Fruit fly (Drosophila melanogaster) whole organism, embryonic: ENCODE measurements around the gene holn1.

Experiments
- Abd-B ChIP-seq: fragments of 200-800 bp; sonication (Bioruptor generic); optimal IDR thresholded peaks from 2 replicates; lab custom pipeline; 2018; ENCODE audit warnings: missing biosample characterization, mild to moderate bottlenecking, missing genetic modification characterization, moderate library complexity
- Asciz ChIP-seq: fragments of 200-800 bp; sonication (Bioruptor generic); optimal IDR thresholded peaks from 2 replicates; lab custom pipeline; 2017; ENCODE audit warnings: missing biosample characterization, mild to moderate bottlenecking, missing genetic modification characterization, missing genetic modification reagents
- CG10209 ChIP-seq: fragments of 200-800 bp; sonication (Bioruptor generic); optimal IDR thresholded peaks from 3 replicates; lab custom pipeline; 2017; ENCODE audit warnings: missing biosample characterization, mild to moderate bottlenecking, missing genetic modification characterization, missing genetic modification reagents
- CG10321 ChIP-seq: fragments of 200-800 bp; sonication (Bioruptor generic); IDR thresholded peaks from 2 replicates; pipeline ENCODE4 v1.3.6; 2022; ENCODE audit warnings: missing biosample characterization, missing genetic modification characterization
- CG11398 ChIP-seq: fragments of 200-800 bp; sonication (Bioruptor generic); optimal IDR thresholded peaks from 2 replicates; lab custom pipeline; 2016; ENCODE audit warnings: missing biosample characterization, missing genetic modification characterization
- CG12769 ChIP-seq: fragments of 200-800 bp; sonication (Bioruptor generic); optimal IDR thresholded peaks from 2 replicates; lab custom pipeline; 2019; ENCODE audit warnings: missing biosample characterization, mild to moderate bottlenecking, missing genetic modification characterization, moderate library complexity
- CG2116 ChIP-seq: fragments of 200-800 bp; sonication (Bioruptor generic); optimal IDR thresholded peaks from 3 replicates; lab custom pipeline; 2018; ENCODE audit warnings: missing biosample characterization, mild to moderate bottlenecking, missing genetic modification characterization
- CG2120 ChIP-seq: fragments of 200-800 bp; sonication (Bioruptor generic); optimal IDR thresholded peaks from 3 replicates; lab custom pipeline; 2016; ENCODE audit warnings: missing biosample characterization, missing genetic modification characterization
- CG2202 ChIP-seq: fragments of 200-800 bp; sonication (Bioruptor generic); optimal IDR thresholded peaks from 2 replicates; lab custom pipeline; 2018; ENCODE audit warnings: missing biosample characterization, mild to moderate bottlenecking, missing genetic modification characterization
- CG31388 ChIP-seq: fragments of 200-800 bp; sonication (Bioruptor generic); optimal IDR thresholded peaks from 2 replicates; lab custom pipeline; 2016; ENCODE audit warnings: missing biosample characterization, missing genetic modification characterization
- CG4282 ChIP-seq: fragments of 200-800 bp; sonication (Bioruptor generic); optimal IDR thresholded peaks from 2 replicates; lab custom pipeline; 2016; ENCODE audit warnings: missing biosample characterization, missing genetic modification characterization
- CG43689 ChIP-seq: fragments of 200-800 bp; sonication (Bioruptor generic); IDR thresholded peaks from 2 replicates; pipeline ENCODE4 v1.3.6; 2022; ENCODE audit warnings: missing biosample characterization, missing genetic modification characterization
- CG4424 ChIP-seq: fragments of 200-800 bp; sonication (Bioruptor generic); optimal IDR thresholded peaks from 3 replicates; lab custom pipeline; 2016; ENCODE audit warnings: missing biosample characterization, missing genetic modification characterization
- CG6689 ChIP-seq: fragments of 200-800 bp; sonication (Bioruptor generic); IDR thresholded peaks from 2 replicates; pipeline ENCODE4 v1.3.6; 2022; ENCODE audit warnings: missing biosample characterization, missing genetic modification characterization
- CG8281 ChIP-seq: fragments of 200-800 bp; sonication (Bioruptor generic); optimal IDR thresholded peaks from 2 replicates; lab custom pipeline; 2018; ENCODE audit warnings: missing biosample characterization, mild to moderate bottlenecking, missing genetic modification characterization, moderate library complexity
- CG8290 ChIP-seq, 3 experiments: fragments of 200-800 bp; sonication (Bioruptor generic); optimal IDR thresholded peaks; 2 replicates each; lab custom pipeline; 2016 to 2019; ENCODE audit warnings: missing biosample characterization in 3 of 3, missing genetic modification characterization in 3 of 3, mild to moderate bottlenecking in 2 of 3, moderate library complexity in 1 of 3
- CG8944 ChIP-seq: fragments of 200-800 bp; sonication (Bioruptor generic); optimal IDR thresholded peaks from 3 replicates; lab custom pipeline; 2016; ENCODE audit warnings: missing biosample characterization, missing genetic modification characterization
- CG9609 ChIP-seq: fragments of 200-800 bp; sonication (Bioruptor generic); optimal IDR thresholded peaks from 3 replicates; lab custom pipeline; 2016; ENCODE audit warnings: missing biosample characterization, missing genetic modification characterization
- Dip3 ChIP-seq: fragments of 200-800 bp; sonication (Bioruptor generic); optimal IDR thresholded peaks from 3 replicates; lab custom pipeline; 2016; ENCODE audit warnings: missing biosample characterization, missing genetic modification characterization
- Dref ChIP-seq: fragments of 200-800 bp; sonication (Bioruptor generic); IDR thresholded peaks from 2 replicates; pipeline ENCODE4 v1.3.6; 2022; ENCODE audit warnings: missing biosample characterization, missing genetic modification characterization
- E2f1 ChIP-seq: fragments of 200-800 bp; sonication (Bioruptor generic); IDR thresholded peaks from 2 replicates; pipeline ENCODE4 v1.3.6; 2022; ENCODE audit warnings: missing biosample characterization, missing genetic modification characterization
- Elba2 ChIP-seq: fragments of 200-800 bp; sonication (Bioruptor generic); optimal IDR thresholded peaks from 3 replicates; lab custom pipeline; 2016; ENCODE audit warnings: missing biosample characterization, missing genetic modification characterization
- Ets97D ChIP-seq: fragments of 200-800 bp; sonication (Bioruptor generic); optimal IDR thresholded peaks from 3 replicates; lab custom pipeline; 2016; ENCODE audit warnings: missing biosample characterization, missing genetic modification characterization
- HLH54F ChIP-seq: fragments of 200-800 bp; sonication (Bioruptor generic); optimal IDR thresholded peaks from 3 replicates; lab custom pipeline; 2016; ENCODE audit warnings: missing biosample characterization, missing genetic modification characterization
- HLHmδ ChIP-seq: fragments of 200-800 bp; sonication (Bioruptor generic); optimal IDR thresholded peaks from 2 replicates; lab custom pipeline; 2018; ENCODE audit warnings: missing biosample characterization, mild to moderate bottlenecking, missing genetic modification characterization, moderate library complexity
- HmgD ChIP-seq: fragments of 200-800 bp; sonication (Bioruptor generic); optimal IDR thresholded peaks from 3 replicates; lab custom pipeline; 2016; ENCODE audit warnings: missing biosample characterization, missing genetic modification characterization
- HmgZ ChIP-seq: fragments of 200-800 bp; sonication (Bioruptor generic); optimal IDR thresholded peaks from 2 replicates; lab custom pipeline; 2018; ENCODE audit warnings: missing biosample characterization, mild to moderate bottlenecking, missing genetic modification characterization
- Hmr ChIP-seq: fragments of 200-800 bp; sonication (Bioruptor generic); optimal IDR thresholded peaks from 3 replicates; lab custom pipeline; 2017; ENCODE audit warnings: mild to moderate bottlenecking, missing biosample characterization, missing genetic modification reagents, missing genetic modification characterization
- Hr51 ChIP-seq, 2 experiments: fragments of 200-800 bp; sonication (Bioruptor generic); optimal IDR thresholded peaks; 2 replicates in 1 of 2; 3 replicates in 1 of 2; lab custom pipeline; 2016 to 2018; ENCODE audit warnings: missing biosample characterization in 2 of 2, missing genetic modification characterization in 2 of 2, mild to moderate bottlenecking in 1 of 2, moderate library complexity in 1 of 2
- Jarid2 ChIP-seq: fragments of 200-800 bp; sonication (Bioruptor generic); optimal IDR thresholded peaks from 3 replicates; lab custom pipeline; 2017; ENCODE audit warnings: mild to moderate bottlenecking, missing biosample characterization, missing genetic modification reagents, missing genetic modification characterization
- Lpt ChIP-seq: fragments of >200 bp; optimal IDR thresholded peaks from 2 replicates; lab custom pipeline; 2018; ENCODE audit warnings: missing biosample characterization, missing genetic modification characterization
- MESR4 ChIP-seq: fragments of 200-800 bp; sonication (Bioruptor generic); optimal IDR thresholded peaks from 2 replicates; lab custom pipeline; 2018; ENCODE audit warnings: missing biosample characterization, mild to moderate bottlenecking, missing genetic modification characterization, moderate library complexity
- Meics ChIP-seq: fragments of 200-800 bp; sonication (Bioruptor generic); optimal IDR thresholded peaks from 2 replicates; lab custom pipeline; 2017; ENCODE audit warnings: missing biosample characterization, mild to moderate bottlenecking, missing genetic modification characterization
- Sry-β ChIP-seq: fragments of 200-800 bp; sonication (Bioruptor generic); optimal IDR thresholded peaks from 2 replicates; lab custom pipeline; 2018; ENCODE audit warnings: missing biosample characterization, mild to moderate bottlenecking, missing genetic modification characterization, moderate library complexity
- abd-A ChIP-seq: fragments of 200-800 bp; sonication (Bioruptor generic); optimal IDR thresholded peaks from 3 replicates; lab custom pipeline; 2019; ENCODE audit warnings: missing biosample characterization, mild to moderate bottlenecking, missing genetic modification characterization, moderate library complexity
- btn ChIP-seq: fragments of 200-800 bp; sonication (Bioruptor generic); optimal IDR thresholded peaks from 2 replicates; lab custom pipeline; 2016; ENCODE audit warnings: missing biosample characterization, missing genetic modification characterization
- dysf ChIP-seq: fragments of 200-800 bp; sonication (Bioruptor generic); IDR thresholded peaks from 3 replicates; pipeline ENCODE4 v1.3.6; 2022; ENCODE audit warnings: missing biosample characterization, missing genetic modification characterization
- eve ChIP-seq, 2 experiments: fragments of >200 bp; optimal IDR thresholded peaks; 2 replicates each; lab custom pipeline; 2017; ENCODE audit warnings: missing biosample characterization in 2 of 2, missing genetic modification characterization in 2 of 2
- gcm ChIP-seq: fragments of 200-800 bp; sonication (Bioruptor generic); optimal IDR thresholded peaks from 2 replicates; lab custom pipeline; 2019; ENCODE audit warnings: missing biosample characterization, mild to moderate bottlenecking, missing genetic modification characterization, moderate library complexity
- gsb ChIP-seq: fragments of 200-800 bp; sonication (Bioruptor generic); IDR thresholded peaks from 2 replicates; pipeline ENCODE4 v1.3.6; 2022; ENCODE audit warnings: missing biosample characterization, missing genetic modification characterization
- her ChIP-seq: fragments of 200-800 bp; sonication (Bioruptor generic); optimal IDR thresholded peaks from 2 replicates; lab custom pipeline; 2016; ENCODE audit warnings: missing biosample characterization, missing genetic modification characterization
- inv ChIP-seq: fragments of 200-800 bp; sonication (Bioruptor generic); IDR thresholded peaks from 2 replicates; pipeline ENCODE4 v1.3.6; 2022; ENCODE audit warnings: missing biosample characterization, missing genetic modification characterization; ENCODE audit not compliant: partially characterized antibody
- lbe ChIP-seq: fragments of 200-800 bp; sonication (Bioruptor generic); optimal IDR thresholded peaks from 2 replicates; lab custom pipeline; 2016; ENCODE audit warnings: missing biosample characterization, mild to moderate bottlenecking, missing genetic modification characterization
- nerfin-2 ChIP-seq: fragments of 200-800 bp; sonication (Bioruptor generic); IDR thresholded peaks from 2 replicates; pipeline ENCODE4 v1.3.6; 2022; ENCODE audit warnings: missing biosample characterization, missing genetic modification characterization; ENCODE audit not compliant: partially characterized antibody
- row ChIP-seq: fragments of 200-800 bp; sonication (Bioruptor generic); IDR thresholded peaks from 3 replicates; pipeline ENCODE4 v1.3.6; 2022; ENCODE audit warnings: missing biosample characterization, missing genetic modification characterization
- seq ChIP-seq: fragments of 200-800 bp; sonication (Bioruptor generic); IDR thresholded peaks from 2 replicates; pipeline ENCODE4 v1.3.6; 2022; ENCODE audit warnings: missing biosample characterization, missing genetic modification characterization
- sim ChIP-seq: fragments of 200-800 bp; sonication (Bioruptor generic); IDR thresholded peaks from 2 replicates; pipeline ENCODE4 v1.3.6; 2022; ENCODE audit warnings: missing biosample characterization, missing genetic modification characterization
- so ChIP-seq: fragments of 200-800 bp; sonication (Bioruptor generic); IDR thresholded peaks from 3 replicates; pipeline ENCODE4 v1.3.6; 2022; ENCODE audit warnings: missing biosample characterization, missing genetic modification characterization
- stc ChIP-seq: fragments of 200-800 bp; sonication (Bioruptor generic); IDR thresholded peaks from 2 replicates; pipeline ENCODE4 v1.3.6; 2022; ENCODE audit warnings: missing biosample characterization, missing genetic modification characterization
- ttk ChIP-seq: fragments of 200-800 bp; sonication (Bioruptor generic); IDR thresholded peaks from 2 replicates; pipeline ENCODE4 v2.1.2; 2022; ENCODE audit warnings: missing biosample characterization, missing genetic modification characterization
- vnd ChIP-seq: fragments of 200-800 bp; sonication (Bioruptor generic); IDR thresholded peaks from 3 replicates; pipeline ENCODE4 v1.3.6; 2022; ENCODE audit warnings: missing biosample characterization, missing genetic modification characterization; ENCODE audit not compliant: partially characterized antibody

holn1 gene

DNA sequence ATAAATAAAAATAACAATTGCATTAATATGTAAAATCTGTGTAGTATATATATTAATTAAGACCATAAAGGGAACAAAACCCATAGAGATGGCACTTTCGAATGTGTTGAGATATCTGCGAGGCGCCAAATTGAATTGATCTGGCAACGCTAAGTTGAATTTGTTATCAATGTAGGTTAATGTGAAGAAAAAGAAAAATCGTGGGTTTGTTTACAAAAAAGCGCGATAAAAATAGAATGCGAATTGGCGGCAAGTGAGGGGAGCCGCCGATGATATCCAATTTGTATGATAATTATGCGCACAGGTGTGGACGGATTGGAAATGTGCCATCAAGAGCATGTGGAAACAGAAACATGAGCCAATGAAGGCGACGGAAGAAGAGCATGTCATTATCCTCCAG lies 44.1 kb downstream of the holn1 start (continued):
- TF ChIP-seq sim (no peak), Elba2 (GFP tag; lab: Kevin White, UChicago) (no peak), CG31388 (GFP tag; lab: Kevin White, UChicago) (no peak), eve (GFP tag; optimal IDR thresholded peaks at IDR 0.05; lab: Kevin White, UChicago) (no peak), CG2120 (GFP tag; lab: Kevin White, UChicago) (no peak), nerfin-2 (GFP tag; lab: Robert Waterston, UW) (peak; percentile 11; the same call in 1 of the 2 replicates), HLHmδ (GFP tag; lab: Kevin White, UChicago) (no peak), ttk (no peak), Ets97D (GFP tag; lab: Kevin White, UChicago) (peak; percentile 18), CG8290 (GFP tag; optimal IDR thresholded peaks at IDR 0.05; lab: Kevin White, UChicago) (no peak), CG8290 (tag; optimal IDR thresholded peaks at IDR 0.05; lab: Kevin White, UChicago) (no peak), E2f1 (GFP tag; lab: Robert Waterston, UW) (no peak), CG10209 (no peak), CG9609 (GFP tag; lab: Kevin White, UChicago) (no peak), Hmr (GFP tag; lab: Kevin White, UChicago) (no peak), dysf (GFP tag; lab: Robert Waterston, UW) (no peak), btn (no peak), Abd-B (GFP tag; lab: Kevin White, UChicago) (no peak), gcm (GFP tag; lab: Kevin White, UChicago) (no peak), HmgD (GFP tag; lab: Kevin White, UChicago) (peak; percentile 4), gsb (GFP tag; lab: Robert Waterston, UW) (no peak), Asciz (GFP tag; lab: Kevin White, UChicago) (no peak), Jarid2 (GFP tag; lab: Kevin White, UChicago) (no peak), Dip3 (GFP tag; lab: Kevin White, UChicago) (no peak), CG43689 (GFP tag; lab: Robert Waterston, UW) (no peak), CG8944 (no peak), Lpt (GFP tag; lab: Kevin White, UChicago) (no peak), stc (no peak), her (GFP tag; lab: Kevin White, UChicago) (no peak), HLH54F (GFP tag; lab: Kevin White, UChicago) (no peak), CG6689 (no peak), vnd (no peak), Dref (peak; percentile 55), so (peak; percentile 67; the same call in 2 of the 3 replicates), seq (GFP tag; lab: Robert Waterston, UW) (no peak), CG8281 (tag; lab: Kevin White, UChicago) (no peak), HmgZ (peak; percentile 26), row (no peak), abd-A (tag; lab: Kevin White, UChicago) (no peak), CG11398 (GFP tag; lab: Kevin White, UChicago) (no peak), MESR4 (GFP tag; lab: Kevin White, UChicago) (no peak), Hr51 (GFP tag; optimal IDR thresholded peaks at IDR 0.05; lab: Kevin White, UChicago) (no peak), Sry-β (GFP tag; lab: Kevin White, UChicago) (no peak), inv (GFP tag; lab: Robert Waterston, UW) (no peak), Meics (no peak), CG2202 (tag; lab: Kevin White, UChicago) (no peak), CG4424 (no peak), CG10321 (GFP tag; lab: Robert Waterston, UW) (no peak), CG12769 (tag; lab: Kevin White, UChicago) (no peak), CG4282 (GFP tag; lab: Kevin White, UChicago) (no peak), lbe (peak; percentile 49), CG2116 (GFP tag; lab: Kevin White, UChicago) (peak; percentile 39)
